Worm (Caenorhabditis elegans): ENCODE results near the gene R13H7.2.
"Not testable (repeated sequence)": the region's sequence is repeated elsewhere in the genome, so short reads cannot be mapped to it uniquely, and the experiment has no call there.

The R13H7.2 gene

ce11 chrIV:6832194-6832593 is 27.0 kb downstream of the R13H7.2 start:
- TF ChIP-seq isw-1 (GFP tag; IDR thresholded peaks at IDR 0.05) (no peak), lin-39 (tag; optimal IDR thresholded peaks at IDR 0.05) (no peak), dpl-1 (GFP tag; optimal IDR thresholded peaks at IDR 0.05) (no peak), egl-27 (tag; optimal IDR thresholded peaks at IDR 0.05) (no peak), lin-14 (GFP tag; optimal IDR thresholded peaks at IDR 0.05) (no peak), nhr-71 (tag; optimal IDR thresholded peaks at IDR 0.05) (no peak), mdl-1 (tag; optimal IDR thresholded peaks at IDR 0.05) (no peak), lin-13 (GFP tag; optimal IDR thresholded peaks at IDR 0.05) (no peak), xbp-1 (tag; optimal IDR thresholded peaks at IDR 0.05) (no peak), nhr-47 (tag; optimal IDR thresholded peaks at IDR 0.05) (no peak)

- TF ChIP-seq elt-2 (tag; optimal IDR thresholded peaks at IDR 0.05), result peak; percentile 52
- no peak for TF ChIP-seq ceh-88 (GFP tag; IDR thresholded peaks at IDR 0.05)
Observed at ce11 chrIV:6829902-6830301, 29.3 kb downstream of the R13H7.2 start, which contains the start of gene H20E11.1. Gene H20E11.1 (plus strand): TSS chrIV:6830145.

ce11 chrIV:6827477-6827876 is 31.7 kb downstream of the R13H7.2 start, which contains the start of gene H20E11.2:
Gene H20E11.2 (plus strand): TSS chrIV:6827777.
- not testable (repeated sequence) for TF ChIP-seq fkh-10 (GFP tag; optimal IDR thresholded peaks at IDR 0.05); unc-30 (tag; optimal IDR thresholded peaks at IDR 0.05); lin-35 (GFP tag; optimal IDR thresholded peaks at IDR 0.05)

ce11 chrIV:6824622-6825021 is 34.5 kb downstream of the R13H7.2 start, which contains the start of gene H20E11.3:
Gene H20E11.3 (plus strand): TSS chrIV:6824816.
- TF ChIP-seq unc-86 (tag; optimal IDR thresholded peaks at IDR 0.05) (no peak), dpl-1 (GFP tag; optimal IDR thresholded peaks at IDR 0.05) (no peak), fkh-10 (GFP tag; optimal IDR thresholded peaks at IDR 0.05) (no peak), xbp-1 (tag; optimal IDR thresholded peaks at IDR 0.05) (no peak), ceh-90 (tag; optimal IDR thresholded peaks at IDR 0.05) (no peak), lin-14 (GFP tag; optimal IDR thresholded peaks at IDR 0.05) (no peak), nhr-85 (tag) (no peak), pag-3 (tag; optimal IDR thresholded peaks at IDR 0.05; ENCODE audit: borderline replicate concordance, insufficient read depth) (no peak), nhr-28 (tag; optimal IDR thresholded peaks at IDR 0.05) (no peak), ets-5 (GFP tag; IDR thresholded peaks at IDR 0.05) (no peak), nhr-11 (tag; optimal IDR thresholded peaks at IDR 0.05) (no peak), hlh-4 (tag; optimal IDR thresholded peaks at IDR 0.05) (no peak), ztf-4 (tag; optimal IDR thresholded peaks at IDR 0.05) (no peak), lin-15B (tag; optimal IDR thresholded peaks at IDR 0.05) (no peak), grh-1 (GFP tag; IDR thresholded peaks at IDR 0.05) (no peak), mdl-1 (tag; optimal IDR thresholded peaks at IDR 0.05) (no peak), ceh-8 (GFP tag; optimal IDR thresholded peaks at IDR 0.05) (no peak), aha-1 (tag; optimal IDR thresholded peaks at IDR 0.05) (no peak)

- TF ChIP-seq fkh-10 (GFP tag; optimal IDR thresholded peaks at IDR 0.05) (no peak), efl-1 (optimal IDR thresholded peaks at IDR 0.05) (no peak), efl-1 (GFP tag; optimal IDR thresholded peaks at IDR 0.05 in 1 of 2) (peak in 1 of 2 experiments; percentile 34)
Observed at ce11 chrIV:6822406-6822805, 36.8 kb downstream of the R13H7.2 start, which contains the start of gene C17H12.6. Gene C17H12.6 (minus strand): TSS chrIV:6822506.

ce11 chrIV:6821709-6822108 is 37.5 kb downstream of the R13H7.2 start:
- TF ChIP-seq jun-1 (tag; optimal IDR thresholded peaks at IDR 0.05), result no peak
- TF ChIP-seq nhr-85 (tag), result peak; percentile 40
- TF ChIP-seq ceh-63 (GFP tag; optimal IDR thresholded peaks at IDR 0.05), result no peak
- TF ChIP-seq tlp-1 (tag; optimal IDR thresholded peaks at IDR 0.05), result no peak
- no peak for TF ChIP-seq zip-4 (GFP tag; optimal IDR thresholded peaks at IDR 0.05)
- no peak for TF ChIP-seq ets-5 (GFP tag; IDR thresholded peaks at IDR 0.05)

Measured in whole organism, L1 larva.